Fruit fly (Drosophila melanogaster) whole organism: ENCODE data around the gene Diap1.

Experiments
- CG8478 ChIP-seq: fragments of >200 bp; optimal IDR thresholded peaks from 2 replicates; lab custom pipeline; 2018; ENCODE audit warnings: inconsistent platforms
- psq ChIP-seq: fragments of >200 bp; optimal IDR thresholded peaks from 2 replicates; lab custom pipeline; 2017
- usp ChIP-seq: fragments of >200 bp; optimal IDR thresholded peaks from 2 replicates; lab custom pipeline; 2017; ENCODE audit warnings: missing biosample characterization, missing genetic modification characterization, mixed read lengths

- TF ChIP-seq psq (lab: Kevin White, UChicago) (no peak), usp (GFP tag; lab: Kevin White, UChicago) (no peak), CG8478 (lab: Kevin White, UChicago) (no peak)
These were observed 24.6 kb downstream of the Diap1 start for dm6 chr3L:16026065-16026789.
